Worm (Caenorhabditis elegans) whole organism, L4 larva: ENCODE data around the gene gad-2.
A peak's percentile ranks its signal among the peaks of the same experiment; 100 is the strongest.

ENCODE experiments used
- D1046.2 ChIP-seq: fragments of 200-800 bp; sonication (Bioruptor generic); IDR thresholded peaks from 2 replicates; pipeline ENCODE4 v1.3.6; 2022; ENCODE audit warnings: missing genetic modification characterization, missing compliant biosample characterization
- F26F4.8 ChIP-seq: fragments of 200-800 bp; sonication (Bioruptor generic); conservative IDR thresholded peaks from 2 replicates; pipeline ENCODE4 v1.3.6; 2022; ENCODE audit warnings: missing genetic modification characterization, missing compliant biosample characterization
- F49E8.2 ChIP-seq: sonication (generic microtip); optimal IDR thresholded peaks from 2 replicates; lab custom pipeline; 2016; ENCODE audit warnings: missing compliant biosample characterization, mild to moderate bottlenecking, missing genetic modification characterization, borderline replicate concordance
- T20F7.1 ChIP-seq: fragments of 200-800 bp; sonication (Bioruptor generic); optimal IDR thresholded peaks from 2 replicates; lab custom pipeline; 2018; ENCODE audit warnings: mild to moderate bottlenecking, missing genetic modification characterization, missing compliant biosample characterization
- Y105C5A.15 ChIP-seq: fragments of 200-800 bp; sonication (Bioruptor generic); IDR thresholded peaks from 2 replicates; pipeline ENCODE4 v1.3.6; 2022; ENCODE audit warnings: missing genetic modification characterization, missing compliant biosample characterization
- Y5F2A.4 ChIP-seq: fragments of 200-800 bp; sonication (Bioruptor generic); optimal IDR thresholded peaks from 2 replicates; lab custom pipeline; 2018; ENCODE audit warnings: mild to moderate bottlenecking, missing genetic modification characterization, missing compliant biosample characterization
- aha-1 ChIP-seq: fragments of 150-350 bp; peaks from one replicate; lab custom pipeline; 2014; ENCODE audit warnings: missing biosample characterization, missing genetic modification characterization
- arid-1 ChIP-seq: fragments of 200-800 bp; sonication (Bioruptor generic); conservative IDR thresholded peaks from 2 replicates; pipeline ENCODE4 v1.3.6; 2022; ENCODE audit warnings: missing genetic modification reagents, missing genetic modification characterization, missing compliant biosample characterization
- ceh-32 ChIP-seq: sonication (generic microtip); optimal IDR thresholded peaks from 2 replicates; lab custom pipeline; 2016; ENCODE audit warnings: mild to moderate bottlenecking, missing genetic modification characterization, missing compliant biosample characterization; ENCODE audit not compliant: poor library complexity
- ces-1 ChIP-seq: fragments of 150-350 bp; sonication (generic microtip); optimal IDR thresholded peaks from 4 replicates; lab custom pipeline; 2014; ENCODE audit warnings: missing biosample characterization, missing genetic modification reagents, missing genetic modification characterization
- ctbp-1 ChIP-seq: fragments of 200-800 bp; sonication (Bioruptor generic); IDR thresholded peaks from 2 replicates; pipeline ENCODE4 v1.3.6; 2022; ENCODE audit warnings: missing genetic modification reagents, missing genetic modification characterization, missing compliant biosample characterization
- daf-16 ChIP-seq, 3 experiments: sonication (generic microtip); optimal IDR thresholded peaks; 2 replicates each; lab custom pipeline; 2016 to 2017; ENCODE audit warnings: missing genetic modification characterization in 3 of 3, missing genetic modification reagents in 3 of 3, mild to moderate bottlenecking in 2 of 3, missing compliant biosample characterization in 2 of 3, missing biosample characterization in 1 of 3, moderate library complexity in 1 of 3
- dmd-8 ChIP-seq: fragments of 200-800 bp; sonication (Bioruptor generic); IDR thresholded peaks from 2 replicates; pipeline ENCODE4 v1.3.6; 2022; ENCODE audit warnings: missing genetic modification characterization, missing compliant biosample characterization
- dpl-1 ChIP-seq: fragments of 150-350 bp; optimal IDR thresholded peaks from 2 replicates; lab custom pipeline; 2014; ENCODE audit warnings: missing biosample characterization, missing genetic modification reagents, missing genetic modification characterization
- gei-8 ChIP-seq: fragments of 200-800 bp; sonication (Bioruptor generic); optimal IDR thresholded peaks from 2 replicates; lab custom pipeline; 2018; ENCODE audit warnings: mild to moderate bottlenecking, missing genetic modification characterization, missing compliant biosample characterization
- hif-1 ChIP-seq, 2 experiments: sonication (generic microtip); optimal IDR thresholded peaks; 2 replicates each; lab custom pipeline; 2016 to 2017; ENCODE audit warnings: missing compliant biosample characterization in 2 of 2, missing genetic modification characterization in 2 of 2, missing genetic modification reagents in 2 of 2, missing genotype in 2 of 2, mild to moderate bottlenecking in 1 of 2
- hlh-30 ChIP-seq: sonication (generic microtip); optimal IDR thresholded peaks from 2 replicates; lab custom pipeline; 2017; ENCODE audit warnings: antibody characterized with exemption, mild to moderate bottlenecking, missing genetic modification characterization, missing compliant biosample characterization; ENCODE audit not compliant: insufficient read depth
- lim-7 ChIP-seq: fragments of 200-800 bp; sonication (Bioruptor generic); IDR thresholded peaks from 2 replicates; pipeline ENCODE4 v1.3.6; 2022; ENCODE audit warnings: missing genetic modification characterization, missing compliant biosample characterization
- lin-1 ChIP-seq: fragments of 200-800 bp; sonication (Bioruptor generic); IDR thresholded peaks from 2 replicates; pipeline ENCODE4 v1.3.6; 2022; ENCODE audit warnings: missing genetic modification reagents, missing genetic modification characterization, missing compliant biosample characterization
- lin-15B ChIP-seq: fragments of 150-350 bp; sonication (generic microtip); optimal IDR thresholded peaks from 3 replicates; lab custom pipeline; 2014; ENCODE audit warnings: missing biosample characterization, missing genetic modification characterization
- madf-5 ChIP-seq, 2 experiments: fragments of 200-800 bp; sonication (Bioruptor generic); IDR thresholded peaks; 2 replicates each; pipeline ENCODE4 v1.3.6; 2022; ENCODE audit warnings: missing compliant biosample characterization in 2 of 2, missing genetic modification characterization in 2 of 2
- mxl-3 ChIP-seq: fragments of 200-800 bp; sonication (Bioruptor generic); optimal IDR thresholded peaks from 2 replicates; lab custom pipeline; 2018; ENCODE audit warnings: mild to moderate bottlenecking, missing genetic modification characterization, missing compliant biosample characterization
- nhr-11 ChIP-seq: fragments of 150-350 bp; optimal IDR thresholded peaks from 2 replicates; lab custom pipeline; 2014; ENCODE audit warnings: missing biosample characterization, missing genetic modification characterization
- nhr-25 ChIP-seq: sonication (generic microtip); optimal IDR thresholded peaks from 2 replicates; lab custom pipeline; 2017; ENCODE audit warnings: missing genetic modification characterization, mild to moderate bottlenecking, missing compliant biosample characterization, antibody characterized with exemption, moderate library complexity, borderline replicate concordance; ENCODE audit not compliant: insufficient read depth
- nhr-28 ChIP-seq: fragments of 150-350 bp; optimal IDR thresholded peaks from 2 replicates; lab custom pipeline; 2014; ENCODE audit warnings: missing biosample characterization, missing genetic modification characterization
- nhr-48 ChIP-seq: sonication (generic microtip); optimal IDR thresholded peaks from 2 replicates; lab custom pipeline; 2016; ENCODE audit warnings: mild to moderate bottlenecking, missing genetic modification characterization, missing compliant biosample characterization
- pha-4 ChIP-seq, 2 experiments: fragments of 150-350 bp in 1 of 2; fragments of 200-800 bp in 1 of 2; sonication (Bioruptor generic) in 1 of 2; IDR thresholded peaks in 1 of 2; optimal IDR thresholded peaks in 1 of 2; 2 replicates each; pipeline versions ENCODE4 v1.3.6 to Lab custom; 2014 to 2022; ENCODE audit warnings: missing genetic modification characterization in 2 of 2, missing genetic modification reagents in 2 of 2, missing biosample characterization in 1 of 2, missing compliant biosample characterization in 1 of 2
- saeg-2 ChIP-seq: fragments of 200-800 bp; sonication (Bioruptor generic); IDR thresholded peaks from 2 replicates; pipeline ENCODE4 v1.3.6; 2022; ENCODE audit warnings: missing genetic modification reagents, missing genetic modification characterization, missing compliant biosample characterization
- tra-1 ChIP-seq: fragments of 200-800 bp; sonication (Bioruptor generic); IDR thresholded peaks from 2 replicates; pipeline ENCODE4 v1.3.6; 2022; ENCODE audit warnings: missing genetic modification reagents, missing genetic modification characterization, missing compliant biosample characterization
- unc-39 ChIP-seq: sonication (generic microtip); optimal IDR thresholded peaks from 2 replicates; lab custom pipeline; 2017; ENCODE audit warnings: missing biosample characterization, missing genetic modification characterization
- unc-62 ChIP-seq, 3 experiments: fragments of 150-350 bp in 1 of 3; sonication (generic microtip); optimal IDR thresholded peaks in 2 of 3; peaks in 1 of 3; 1 replicate in 1 of 3; 2 replicates in 2 of 3; lab custom pipeline; 2014 to 2017; ENCODE audit warnings: missing biosample characterization in 3 of 3, missing genetic modification characterization in 3 of 3, missing genetic modification reagents in 3 of 3, missing genotype in 1 of 3
- vab-7 ChIP-seq: fragments of 200-800 bp; sonication (Bioruptor generic); IDR thresholded peaks from 2 replicates; pipeline ENCODE4 v1.3.6; 2022; ENCODE audit warnings: missing genetic modification reagents, missing genetic modification characterization, missing compliant biosample characterization
- zip-11 ChIP-seq: fragments of 200-800 bp; sonication (Bioruptor generic); IDR thresholded peaks from 2 replicates; pipeline ENCODE4 v1.3.6; 2022; ENCODE audit warnings: missing genetic modification characterization, missing compliant biosample characterization
- zip-2 ChIP-seq: fragments of 150-350 bp; optimal IDR thresholded peaks from 2 replicates; lab custom pipeline; 2014; ENCODE audit warnings: missing biosample characterization, missing genetic modification characterization

Gene gad-2

DNA sequence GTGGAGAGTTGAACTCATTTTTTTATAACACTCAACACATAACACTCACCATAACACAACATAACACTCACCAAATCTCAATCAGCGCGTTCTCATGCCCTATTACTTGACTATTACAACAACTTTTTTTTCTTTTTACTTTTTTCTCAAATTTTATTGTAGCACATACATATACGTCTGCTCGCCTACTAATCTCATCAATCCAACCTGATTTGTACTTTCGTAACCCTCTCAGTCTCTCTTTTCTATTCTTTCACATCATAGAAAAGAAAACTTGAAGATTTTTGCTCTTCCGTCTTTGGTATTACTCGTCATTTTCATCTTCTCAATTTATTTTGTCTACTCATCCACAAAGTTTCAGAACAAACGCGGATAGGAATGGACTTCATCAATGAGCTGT is 16.3 kb upstream of the gad-2 start, which contains the start of gene npr-8:
Gene npr-8 (plus strand): TSS at position 362 of the 400 bp plus-strand sequence.
- peak; percentile 53 for TF ChIP-seq ces-1 (GFP tag; lab: Kevin White, UChicago)
- TF ChIP-seq vab-7 = no peak

ce11 chrX:7378608-7379007 is 14.7 kb upstream of the gad-2 start:
- TF ChIP-seq dmd-8 (GFP tag; lab: Robert Waterston, UW) = no peak
- 0 out of 2 replicates have a peak, but pooled peaks have one; percentile 37 for TF ChIP-seq lin-1
- 0 out of 2 replicates have a peak, but pooled peaks have one; percentile 69 for TF ChIP-seq F26F4.8 (GFP tag; lab: Robert Waterston, UW)
- TF ChIP-seq zip-11 (GFP tag; lab: Robert Waterston, UW) = 0 out of 2 replicates have a peak, but pooled peaks have one; percentile 16
- 0 out of 4 replicates have a peak, but pooled peaks of 1 of the 2 experiments have one; percentile 46 for TF ChIP-seq madf-5 (GFP tag; IDR thresholded peaks at IDR 0.05; lab: Robert Waterston, UW)
- no peak for TF ChIP-seq D1046.2
- TF ChIP-seq mxl-3 = peak; percentile 1
- TF ChIP-seq hif-1 (tag; optimal IDR thresholded peaks at IDR 0.05; lab: Kevin White, UChicago) = no peak
- no peak for TF ChIP-seq ceh-32 (tag; lab: Kevin White, UChicago)
- peak; percentile 94 for TF ChIP-seq aha-1 (tag; lab: Kevin White, UChicago)
- TF ChIP-seq vab-7 = peak; percentile 44; the same call in 1 of the 2 replicates
- TF ChIP-seq T20F7.1 = no peak
- no peak for TF ChIP-seq lin-15B (tag; lab: Kevin White, UChicago)
- TF ChIP-seq arid-1 (GFP tag; lab: Robert Waterston, UW) = peak; percentile 53; the same call in 1 of the 2 replicates
- TF ChIP-seq saeg-2 (GFP tag; lab: Robert Waterston, UW) = no peak
- TF ChIP-seq tra-1 (GFP tag; lab: Robert Waterston, UW) = 0 out of 2 replicates have a peak, but pooled peaks have one; percentile 22
- peak; percentile 49; the same call in 1 of the 2 replicates for TF ChIP-seq pha-4 (GFP tag; IDR thresholded peaks at IDR 0.05; lab: Robert Waterston, UW)
- TF ChIP-seq pha-4 (tag; optimal IDR thresholded peaks at IDR 0.05; lab: Kevin White, UChicago) = no peak
- no peak for TF ChIP-seq nhr-28 (tag; lab: Kevin White, UChicago)
- TF ChIP-seq dpl-1 (GFP tag; lab: Kevin White, UChicago) = no peak
- peak; percentile 50; the same call in 1 of the 2 replicates for TF ChIP-seq ctbp-1 (GFP tag; lab: Robert Waterston, UW)
- peak in 1 of 2 experiments; percentile 74 for TF ChIP-seq daf-16 (GFP tag; optimal IDR thresholded peaks at IDR 0.05; lab: Kevin White, UChicago)
- TF ChIP-seq daf-16 (tag; optimal IDR thresholded peaks at IDR 0.05; lab: Kevin White, UChicago) = no peak
- TF ChIP-seq gei-8 (GFP tag; lab: Kevin White, UChicago) = peak; percentile 22
- peak; percentile 19 for TF ChIP-seq hlh-30 (tag; lab: Kevin White, UChicago)
- peak; percentile 9 for TF ChIP-seq F49E8.2 (tag; lab: Kevin White, UChicago)

DNA sequence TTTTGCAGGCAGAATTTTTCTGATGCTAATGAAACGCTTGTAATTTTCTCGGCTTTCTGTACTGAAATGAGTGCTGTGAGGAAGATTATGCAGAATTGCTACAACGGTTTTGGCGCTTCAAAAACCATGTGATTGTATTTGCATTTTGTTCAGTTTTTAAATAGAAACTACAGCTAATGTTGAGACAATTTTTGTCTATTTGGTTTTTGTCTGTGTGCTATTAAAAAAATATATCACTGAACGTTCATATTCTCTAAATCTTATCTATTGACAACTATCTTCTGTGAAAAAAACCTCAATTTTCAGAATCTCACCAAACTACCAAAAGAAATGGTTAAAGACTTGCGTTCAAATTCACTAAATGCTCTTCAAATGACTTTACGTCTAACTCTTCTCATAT is 3.0 kb upstream of the gad-2 start, which contains the start of gene C10A4.6:
Gene C10A4.6 (plus strand): TSS at position 301 of the 400 bp plus-strand sequence.
- TF ChIP-seq unc-62 (GFP tag; optimal IDR thresholded peaks at IDR 0.05 in 1 of 2; lab: Kevin White, UChicago) (peak in 1 of 2 experiments; percentile 27), unc-62 (tag; optimal IDR thresholded peaks at IDR 0.05; lab: Kevin White, UChicago) (no peak), Y5F2A.4 (GFP tag; lab: Kevin White, UChicago) (no peak), unc-39 (tag; lab: Kevin White, UChicago) (no peak), zip-2 (tag; lab: Kevin White, UChicago) (no peak), lim-7 (GFP tag; lab: Robert Waterston, UW) (no peak), nhr-11 (tag; lab: Kevin White, UChicago) (no peak), nhr-25 (tag; lab: Kevin White, UChicago) (no peak), nhr-48 (tag; lab: Kevin White, UChicago) (no peak), Y105C5A.15 (GFP tag; lab: Robert Waterston, UW) (no peak)
